Fruit fly (Drosophila melanogaster) whole organism, wandering third instar larva: ENCODE measurements around the gene Rpt4.

ENCODE experiments used
- Abd-B ChIP-seq: fragments of >200 bp; optimal IDR thresholded peaks from 2 replicates; lab custom pipeline; 2017; ENCODE audit warnings: missing biosample characterization, missing genetic modification characterization
- CrebA ChIP-seq: fragments of 200-800 bp; sonication (Bioruptor generic); optimal IDR thresholded peaks from 2 replicates; lab custom pipeline; 2016; ENCODE audit warnings: missing biosample characterization, mild to moderate bottlenecking, missing genetic modification characterization, borderline replicate concordance
- Dif ChIP-seq: fragments of 200-275, 200-300 bp; sonication (Bioruptor generic); optimal IDR thresholded peaks from 2 replicates; lab custom pipeline; 2018; ENCODE audit warnings: missing biosample characterization, missing genetic modification characterization; ENCODE audit not compliant: partially characterized antibody
- GATAd ChIP-seq: sonication (Bioruptor generic); optimal IDR thresholded peaks from 2 replicates; lab custom pipeline; 2016; ENCODE audit warnings: missing biosample characterization, missing genetic modification characterization
- Hr83 ChIP-seq: fragments of 200-300 bp; sonication (Bioruptor generic); optimal IDR thresholded peaks from 2 replicates; lab custom pipeline; 2016; ENCODE audit warnings: missing biosample characterization, mild to moderate bottlenecking, missing genetic modification characterization, moderate library complexity; ENCODE audit not compliant: poor library complexity, severe bottlenecking
- Jra ChIP-seq: sonication (Bioruptor generic); optimal IDR thresholded peaks from 2 replicates; lab custom pipeline; 2016; ENCODE audit warnings: missing biosample characterization, missing genetic modification characterization
- Mio ChIP-seq: sonication (Bioruptor generic); optimal IDR thresholded peaks from 2 replicates; lab custom pipeline; 2016; ENCODE audit warnings: missing biosample characterization, missing genetic modification characterization
- N ChIP-seq: fragments of >200 bp; optimal IDR thresholded peaks from 2 replicates; lab custom pipeline; 2018; ENCODE audit warnings: missing biosample characterization, missing external identifiers, missing genetic modification characterization
- Rel ChIP-seq, 2 experiments: fragments of 200-800 bp; sonication (Bioruptor generic) in 1 of 2; optimal IDR thresholded peaks; 2 replicates in 1 of 2; 3 replicates in 1 of 2; lab custom pipeline; 2016 to 2019; ENCODE audit warnings: mild to moderate bottlenecking in 2 of 2, missing biosample characterization in 2 of 2, missing genetic modification characterization in 2 of 2, moderate library complexity in 1 of 2
- br ChIP-seq: fragments of 200-800 bp; sonication (Bioruptor generic); optimal IDR thresholded peaks from 2 replicates; lab custom pipeline; 2016; ENCODE audit warnings: missing biosample characterization, missing genetic modification characterization
- dl ChIP-seq, 2 experiments: fragments of 175-275, 200-275 bp in 1 of 2; fragments of 200-275 bp in 1 of 2; sonication (Bioruptor generic); optimal IDR thresholded peaks; lab custom pipeline; 2018; ENCODE audit warnings: mild to moderate bottlenecking in 2 of 2, missing biosample characterization in 2 of 2, missing genetic modification characterization in 2 of 2, moderate library complexity in 2 of 2; ENCODE audit not compliant: partially characterized antibody in 2 of 2, insufficient read depth in 1 of 2
- dsf ChIP-seq: sonication (Bioruptor generic); optimal IDR thresholded peaks from 2 replicates; lab custom pipeline; 2016; ENCODE audit warnings: missing biosample characterization, missing genetic modification characterization, borderline replicate concordance
- foxo ChIP-seq, 2 experiments: fragments of 200-800 bp; sonication (Bioruptor generic); optimal IDR thresholded peaks; 2 replicates in 1 of 2; 3 replicates in 1 of 2; lab custom pipeline; 2016 to 2017; ENCODE audit warnings: missing biosample characterization in 2 of 2, missing genetic modification characterization in 2 of 2
- fru ChIP-seq: fragments of 200-800 bp; sonication (Bioruptor generic); optimal IDR thresholded peaks from 3 replicates; lab custom pipeline; 2016; ENCODE audit warnings: missing biosample characterization, mild to moderate bottlenecking, missing genetic modification characterization
- h ChIP-seq: fragments of 200-800 bp; sonication (Bioruptor generic); optimal IDR thresholded peaks from 3 replicates; lab custom pipeline; 2016; ENCODE audit warnings: missing biosample characterization, mild to moderate bottlenecking, missing genetic modification characterization
- psq ChIP-seq: fragments of 200-800 bp; sonication (Bioruptor generic); optimal IDR thresholded peaks from 3 replicates; lab custom pipeline; 2017; ENCODE audit warnings: missing biosample characterization, mild to moderate bottlenecking, missing genetic modification characterization, moderate library complexity
- rgr ChIP-seq: fragments of 200-800 bp; sonication (Bioruptor generic); optimal IDR thresholded peaks from 3 replicates; lab custom pipeline; 2016; ENCODE audit warnings: missing biosample characterization, mild to moderate bottlenecking, missing genetic modification characterization
- sv ChIP-seq: fragments of 200-800 bp; sonication (Bioruptor generic); optimal IDR thresholded peaks from 3 replicates; lab custom pipeline; 2016; ENCODE audit warnings: missing biosample characterization, missing genetic modification characterization
- tai ChIP-seq: sonication (Bioruptor generic); optimal IDR thresholded peaks from 2 replicates; lab custom pipeline; 2016; ENCODE audit warnings: missing biosample characterization, missing genetic modification characterization
- usp ChIP-seq: fragments of >200 bp; optimal IDR thresholded peaks from 2 replicates; lab custom pipeline; 2017; ENCODE audit warnings: missing biosample characterization, missing genetic modification characterization

Gene Rpt4

dm6 chrX:6253701-6254100 lies 37.3 kb downstream of the Rpt4 start:
- TF ChIP-seq Abd-B (GFP tag; lab: Kevin White, UChicago) (no peak), Jra (no peak), Dif (GFP tag; lab: Kevin White, UChicago) (no peak), Hr83 (no peak), sv (GFP tag; lab: Kevin White, UChicago) (no peak), rgr (GFP tag; lab: Kevin White, UChicago) (no peak), tai (no peak), CrebA (no peak), Rel (GFP tag; optimal IDR thresholded peaks at IDR 0.05; lab: Kevin White, UChicago) (no peak), Rel (tag; optimal IDR thresholded peaks at IDR 0.05; lab: Kevin White, UChicago) (no peak), GATAd (GFP tag; lab: Kevin White, UChicago) (no peak), h (GFP tag; lab: Kevin White, UChicago) (no peak), usp (GFP tag; lab: Kevin White, UChicago) (no peak), N (no peak), Mio (no peak), fru (GFP tag; lab: Kevin White, UChicago) (no peak), dl (GFP tag; optimal IDR thresholded peaks at IDR 0.05; lab: Kevin White, UChicago; ENCODE audit: insufficient read depth in 1 of 2, partially characterized antibody in 2 of 2) (no peak), br (GFP tag; lab: Kevin White, UChicago) (no peak), psq (GFP tag; lab: Kevin White, UChicago) (no peak), foxo (GFP tag; optimal IDR thresholded peaks at IDR 0.05; lab: Kevin White, UChicago) (no peak), dsf (GFP tag; lab: Kevin White, UChicago) (no peak)
- TF ChIP-seq, all 38 proteins: peak for 0

dm6 chrX:6252897-6253540 lies 38.0 kb downstream of the Rpt4 start:
- no peak for TF ChIP-seq Rel (GFP tag; optimal IDR thresholded peaks at IDR 0.05; lab: Kevin White, UChicago)
- TF ChIP-seq Rel (tag; optimal IDR thresholded peaks at IDR 0.05; lab: Kevin White, UChicago) = no peak
- TF ChIP-seq usp (GFP tag; lab: Kevin White, UChicago) = no peak
- TF ChIP-seq tai = no peak
- no peak for TF ChIP-seq fru (GFP tag; lab: Kevin White, UChicago)
